Worm (Caenorhabditis elegans) whole organism, midembryonic: ENCODE measurements around the gene F54E4.4.

ENCODE experiments used
- T22C8.4 ChIP-seq: fragments of 200-800 bp; sonication (Bioruptor generic); IDR thresholded peaks from 2 replicates; pipeline ENCODE4 v1.3.6; 2022; ENCODE audit warnings: missing genetic modification characterization, missing compliant biosample characterization
- cog-1 ChIP-seq: sonication (generic microtip); optimal IDR thresholded peaks from 2 replicates; lab custom pipeline; 2016; ENCODE audit warnings: missing genetic modification characterization, missing compliant biosample characterization
- flt-1 ChIP-seq: fragments of 200-800 bp; sonication (Bioruptor generic); IDR thresholded peaks from 2 replicates; pipeline ENCODE4 v1.3.6; 2022; ENCODE audit warnings: missing genetic modification characterization, missing compliant biosample characterization
- klf-2 ChIP-seq: fragments of 200-800 bp; sonication (Bioruptor generic); conservative IDR thresholded peaks from 2 replicates; pipeline ENCODE4 v1.3.6; 2022; ENCODE audit warnings: missing genetic modification reagents, missing genetic modification characterization, missing compliant biosample characterization
- med-1 ChIP-seq: sonication (generic microtip); optimal IDR thresholded peaks from 2 replicates; lab custom pipeline; 2017; ENCODE audit warnings: missing genetic modification characterization, mild to moderate bottlenecking, missing compliant biosample characterization, antibody characterized with exemption, missing genetic modification reagents; ENCODE audit not compliant: insufficient read depth
- ref-1 ChIP-seq: fragments of 200-800 bp; sonication (Bioruptor generic); conservative IDR thresholded peaks from 2 replicates; pipeline ENCODE4 v1.3.6; 2022; ENCODE audit warnings: missing genetic modification reagents, missing genetic modification characterization, missing compliant biosample characterization
- tab-1 ChIP-seq: fragments of 200-800 bp; sonication (Bioruptor generic); IDR thresholded peaks from 2 replicates; pipeline ENCODE4 v1.3.6; 2022; ENCODE audit warnings: missing genetic modification characterization, missing compliant biosample characterization
- ztf-23 ChIP-seq: fragments of 200-800 bp; sonication (Bioruptor generic); IDR thresholded peaks from 2 replicates; pipeline ENCODE4 v1.3.6; 2022; ENCODE audit warnings: missing genetic modification reagents, missing genetic modification characterization, missing compliant biosample characterization
- ztf-29 ChIP-seq: fragments of 200-800 bp; sonication (Bioruptor generic); IDR thresholded peaks from 2 replicates; pipeline ENCODE4 v1.3.6; 2022; ENCODE audit warnings: missing genetic modification reagents, missing genetic modification characterization, missing compliant biosample characterization

F54E4.4 gene

DNA sequence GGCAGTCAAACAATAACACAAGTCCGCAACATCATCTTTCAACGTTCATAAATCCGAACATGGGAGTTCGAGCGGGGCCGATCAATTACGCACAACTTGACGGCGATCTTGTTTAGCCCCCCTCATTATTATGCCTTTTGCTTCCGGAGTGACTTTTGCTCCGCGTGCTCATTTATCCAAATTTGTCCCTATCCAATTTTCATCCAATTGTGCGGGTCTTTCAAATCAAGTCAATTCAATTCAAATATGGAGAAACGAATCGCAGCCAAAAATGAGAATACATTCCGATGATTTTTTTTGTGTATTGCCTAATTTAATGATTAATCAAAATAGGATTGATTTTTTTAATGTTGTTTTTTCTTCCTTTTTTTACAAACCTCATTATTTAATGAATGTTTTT lies 17.2 kb upstream of the F54E4.4 start:
- TF ChIP-seq cog-1 (tag; lab: Kevin White, UChicago) (no peak), med-1 (GFP tag; lab: Kevin White, UChicago) (no peak), ztf-29 (GFP tag; lab: Robert Waterston, UW) (no peak), klf-2 (GFP tag; lab: Robert Waterston, UW) (no peak), ref-1 (GFP tag; lab: Robert Waterston, UW) (no peak), tab-1 (GFP tag; lab: Robert Waterston, UW) (no peak), ztf-23 (no peak), flt-1 (GFP tag; lab: Robert Waterston, UW) (no peak), T22C8.4 (GFP tag; lab: Robert Waterston, UW) (no peak)

DNA sequence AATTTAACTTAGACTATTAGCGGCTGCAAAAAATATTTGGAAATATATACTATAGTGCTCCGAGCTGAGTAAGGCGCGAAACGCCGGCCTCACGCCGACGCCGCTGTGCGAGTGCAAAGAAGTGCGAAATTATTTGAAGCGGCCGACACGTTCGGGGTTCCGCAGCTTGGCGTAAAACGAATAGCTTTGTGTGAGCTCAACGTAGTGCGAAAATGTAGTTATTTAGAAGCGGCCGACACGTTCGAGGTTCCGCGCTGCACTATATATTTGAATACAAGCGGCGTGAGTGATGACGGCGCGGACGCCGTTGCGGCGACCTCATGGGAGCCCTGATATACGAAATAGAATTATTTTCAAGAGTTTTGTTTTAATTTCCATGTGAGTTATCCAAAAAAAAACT lies 16.6 kb upstream of the F54E4.4 start:
- TF ChIP-seq flt-1 (GFP tag; lab: Robert Waterston, UW), result no peak
- TF ChIP-seq klf-2 (GFP tag; lab: Robert Waterston, UW), result no peak
- TF ChIP-seq tab-1 (GFP tag; lab: Robert Waterston, UW), result no peak
- TF ChIP-seq ref-1 (GFP tag; lab: Robert Waterston, UW), result no peak
- no peak for TF ChIP-seq cog-1 (tag; lab: Kevin White, UChicago)
- no peak for TF ChIP-seq med-1 (GFP tag; lab: Kevin White, UChicago)
- no peak for TF ChIP-seq ztf-23
- no peak for TF ChIP-seq T22C8.4 (GFP tag; lab: Robert Waterston, UW)
- TF ChIP-seq ztf-29 (GFP tag; lab: Robert Waterston, UW), result no peak

DNA sequence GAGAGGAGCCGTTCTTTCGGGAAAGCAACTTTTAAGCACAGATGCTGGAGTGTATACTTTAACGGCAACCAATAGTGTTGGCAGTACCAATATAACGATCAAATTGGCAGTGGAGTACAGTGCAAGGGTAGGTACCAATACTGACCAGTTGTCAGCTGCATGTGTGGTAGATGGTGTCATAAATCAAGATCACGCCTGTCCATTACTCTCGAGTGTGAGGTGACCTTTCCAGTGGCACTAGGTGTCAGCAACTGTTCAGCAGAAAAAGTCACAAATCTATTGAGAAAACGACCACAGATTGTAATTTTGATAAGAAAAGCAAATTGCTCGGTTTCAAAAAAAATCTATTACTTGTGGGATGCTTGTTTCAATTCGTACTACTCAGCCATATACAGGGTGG lies 14.2 kb upstream of the F54E4.4 start:
- TF ChIP-seq med-1 (GFP tag; lab: Kevin White, UChicago), result no peak

DNA sequence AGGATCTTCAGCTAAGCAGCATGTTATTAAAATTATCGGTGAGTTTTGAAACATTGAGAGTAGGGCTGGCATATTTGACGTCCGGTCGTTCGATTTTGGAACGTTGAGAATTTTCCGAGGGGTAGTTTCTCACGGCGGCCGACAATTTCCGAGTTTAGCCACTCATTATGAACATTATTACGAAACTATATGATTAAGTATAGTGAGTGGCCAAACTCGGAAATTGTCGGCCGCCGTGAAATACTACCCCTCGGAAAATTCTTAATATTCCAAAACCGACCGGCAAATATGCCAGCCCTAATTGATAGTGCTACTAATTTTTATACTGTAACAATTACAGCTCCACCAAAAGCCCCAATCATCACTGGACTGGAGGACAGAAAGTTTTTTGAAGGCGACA lies 12.2 kb upstream of the F54E4.4 start:
- TF ChIP-seq tab-1 (GFP tag; lab: Robert Waterston, UW) (no peak), T22C8.4 (GFP tag; lab: Robert Waterston, UW) (no peak), klf-2 (GFP tag; lab: Robert Waterston, UW) (no peak), ztf-29 (GFP tag; lab: Robert Waterston, UW) (no peak), ztf-23 (no peak)

DNA sequence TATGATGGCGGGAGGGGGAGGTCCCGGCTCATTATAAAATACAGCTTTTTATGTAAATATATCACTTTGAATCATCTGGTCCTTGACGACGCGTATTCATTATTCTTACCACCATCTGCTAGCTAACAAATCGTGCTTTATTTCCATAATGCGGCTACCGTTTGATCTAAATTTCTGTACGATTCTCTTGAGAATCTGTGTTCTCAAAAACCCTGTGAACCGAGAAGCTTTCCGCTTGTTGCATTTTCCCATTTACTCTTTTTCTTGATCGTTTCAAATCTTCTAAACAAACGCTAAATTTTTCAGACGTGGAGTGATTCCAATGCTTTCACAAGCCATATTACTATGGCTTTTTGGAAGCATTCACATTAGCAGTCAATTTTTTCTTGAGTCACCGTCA lies 9.4 kb upstream of the F54E4.4 start, which contains the start of gene syg-2:
Gene syg-2 (plus strand): TSS at position 301 of the 400 bp plus-strand sequence.
- TF ChIP-seq klf-2 (GFP tag; lab: Robert Waterston, UW) (no peak), T22C8.4 (GFP tag; lab: Robert Waterston, UW) (no peak), med-1 (GFP tag; lab: Kevin White, UChicago) (no peak), flt-1 (GFP tag; lab: Robert Waterston, UW) (no peak)

DNA sequence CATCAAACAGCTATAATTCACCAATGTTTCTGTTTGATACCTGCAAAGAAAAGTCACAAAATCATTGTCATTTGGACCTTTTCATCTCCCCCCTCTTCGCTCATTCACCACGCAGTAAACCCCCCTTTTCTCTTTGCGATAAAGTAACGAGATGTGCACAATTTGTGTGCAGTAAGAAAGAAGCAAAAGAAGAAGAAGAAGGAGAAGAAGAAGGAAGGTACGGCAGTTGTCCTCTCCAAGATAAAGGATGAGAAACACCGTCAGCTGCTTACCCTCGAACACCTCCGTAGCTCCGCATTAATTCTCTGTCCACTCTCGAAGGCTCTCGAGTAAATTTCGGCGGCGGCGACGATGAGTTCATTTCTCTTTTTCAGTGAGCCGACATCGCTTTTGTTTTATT lies 8.2 kb upstream of the F54E4.4 start:
- TF ChIP-seq cog-1 (tag; lab: Kevin White, UChicago) (no peak), ref-1 (GFP tag; lab: Robert Waterston, UW) (no peak), klf-2 (GFP tag; lab: Robert Waterston, UW) (no peak), med-1 (GFP tag; lab: Kevin White, UChicago) (no peak), tab-1 (GFP tag; lab: Robert Waterston, UW) (no peak), flt-1 (GFP tag; lab: Robert Waterston, UW) (no peak)

DNA sequence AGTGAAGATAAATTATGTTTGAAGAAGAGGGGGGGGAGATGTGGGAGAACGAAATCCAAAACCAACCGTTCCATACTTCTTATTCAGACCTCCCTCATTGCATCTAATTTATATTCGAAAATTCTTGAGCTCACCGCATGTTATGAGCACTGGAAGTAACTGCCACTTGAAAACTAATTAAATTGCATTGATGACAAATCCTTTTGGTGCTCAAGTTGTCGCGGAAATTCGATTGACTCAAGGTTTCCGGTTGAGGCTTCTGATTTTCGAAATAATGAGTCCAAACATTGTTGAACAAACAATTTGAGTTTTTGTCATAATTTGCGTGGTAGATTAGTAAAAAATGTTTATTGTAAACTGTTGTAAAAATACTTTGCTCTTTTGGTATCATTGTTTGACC lies 6.8 kb upstream of the F54E4.4 start:
- TF ChIP-seq ztf-29 (GFP tag; lab: Robert Waterston, UW) (no peak), ztf-23 (no peak), med-1 (GFP tag; lab: Kevin White, UChicago) (no peak), flt-1 (GFP tag; lab: Robert Waterston, UW) (no peak), tab-1 (GFP tag; lab: Robert Waterston, UW) (no peak), T22C8.4 (GFP tag; lab: Robert Waterston, UW) (no peak), klf-2 (GFP tag; lab: Robert Waterston, UW) (no peak), cog-1 (tag; lab: Kevin White, UChicago) (no peak), ref-1 (GFP tag; lab: Robert Waterston, UW) (no peak)

DNA sequence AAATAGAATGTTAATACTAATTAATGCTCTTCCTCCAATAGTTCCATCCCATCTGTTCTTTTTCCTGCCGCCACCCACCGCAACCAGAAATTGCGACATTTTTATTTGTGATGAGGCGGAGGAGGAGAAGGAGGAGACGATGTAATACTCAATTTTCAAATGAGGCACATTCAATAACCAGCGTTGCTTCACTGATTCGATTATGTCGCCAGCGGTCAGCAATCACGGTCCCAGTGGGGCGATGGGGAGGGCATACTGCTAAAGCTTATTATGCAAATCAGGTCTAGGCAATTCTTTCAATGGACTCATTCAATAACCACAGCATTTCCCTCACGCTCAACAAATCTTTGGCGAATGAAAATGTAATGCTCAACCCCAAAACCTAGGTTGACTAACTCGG lies 3.9 kb upstream of the F54E4.4 start:
- no peak for TF ChIP-seq ztf-29 (GFP tag; lab: Robert Waterston, UW)
- TF ChIP-seq ztf-23, result no peak
- TF ChIP-seq flt-1 (GFP tag; lab: Robert Waterston, UW), result no peak
- TF ChIP-seq ref-1 (GFP tag; lab: Robert Waterston, UW), result no peak
- TF ChIP-seq klf-2 (GFP tag; lab: Robert Waterston, UW), result no peak
- no peak for TF ChIP-seq med-1 (GFP tag; lab: Kevin White, UChicago)
- no peak for TF ChIP-seq T22C8.4 (GFP tag; lab: Robert Waterston, UW)
- TF ChIP-seq tab-1 (GFP tag; lab: Robert Waterston, UW), result no peak
- no peak for TF ChIP-seq cog-1 (tag; lab: Kevin White, UChicago)

DNA sequence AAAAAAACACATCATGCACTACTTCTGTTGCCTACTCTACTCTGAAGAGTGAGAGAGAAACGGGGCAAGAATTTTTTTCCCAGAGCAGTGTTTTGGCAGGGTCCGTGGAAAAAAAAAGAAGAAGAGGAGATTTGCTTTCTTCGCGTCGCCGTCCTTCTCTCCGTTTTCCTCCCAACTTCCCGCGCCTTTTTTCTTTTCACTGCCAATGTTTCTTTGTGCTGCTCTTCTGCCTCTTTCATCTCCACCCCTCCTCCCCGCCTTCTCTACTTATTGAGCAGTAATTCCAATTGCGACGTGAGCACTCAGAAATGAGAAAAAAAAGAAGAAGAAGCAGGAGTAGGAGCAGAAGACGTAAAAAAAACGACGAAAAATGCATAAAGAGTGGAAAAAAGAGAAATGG lies 5.4 kb downstream of the F54E4.4 start:
- TF ChIP-seq med-1 (GFP tag; lab: Kevin White, UChicago) (no peak), ztf-23 (0 out of 2 replicates have a peak, but pooled peaks have one; percentile 20), flt-1 (GFP tag; lab: Robert Waterston, UW) (no peak)

DNA sequence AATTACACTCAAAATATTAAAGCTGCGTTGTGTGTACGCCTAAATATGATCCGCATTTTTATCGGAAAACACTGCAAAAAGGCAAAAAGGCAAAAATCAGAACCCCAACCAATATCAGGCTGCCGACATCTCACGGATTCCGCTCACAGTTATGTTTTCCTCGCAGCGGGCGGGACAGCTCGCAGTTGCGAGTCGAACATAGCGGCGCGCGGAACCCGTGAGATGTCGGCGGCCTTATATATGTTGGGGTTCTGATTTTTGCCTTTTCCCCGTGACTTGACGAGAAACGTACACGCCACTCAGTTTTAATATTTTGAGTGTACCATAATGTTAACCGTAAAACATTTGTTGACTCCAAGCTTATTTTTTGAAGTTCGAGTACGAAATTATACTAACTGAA lies 7.8 kb downstream of the F54E4.4 start:
- TF ChIP-seq flt-1 (GFP tag; lab: Robert Waterston, UW), result no peak
- no peak for TF ChIP-seq ztf-29 (GFP tag; lab: Robert Waterston, UW)
- TF ChIP-seq cog-1 (tag; lab: Kevin White, UChicago), result no peak
- no peak for TF ChIP-seq T22C8.4 (GFP tag; lab: Robert Waterston, UW)
- no peak for TF ChIP-seq klf-2 (GFP tag; lab: Robert Waterston, UW)
